Worm (Caenorhabditis elegans) whole organism, L1 larva: ENCODE data around the gene C08F8.6.

ENCODE experiments used
- C34B4.2 ChIP-seq: sonication (generic microtip); optimal IDR thresholded peaks from 2 replicates; lab custom pipeline; 2017; ENCODE audit warnings: mild to moderate bottlenecking, missing genetic modification characterization, missing compliant biosample characterization
- aly-2 ChIP-seq: fragments of 150-350 bp; optimal IDR thresholded peaks from 2 replicates; lab custom pipeline; 2014; ENCODE audit warnings: missing biosample characterization, missing genetic modification characterization
- blmp-1 ChIP-seq: fragments of 150-350 bp; optimal IDR thresholded peaks from 2 replicates; lab custom pipeline; 2014; ENCODE audit warnings: missing biosample characterization, missing genetic modification characterization
- ceh-90 ChIP-seq: sonication (generic microtip); optimal IDR thresholded peaks from 2 replicates; lab custom pipeline; 2016; ENCODE audit warnings: missing genetic modification characterization, missing compliant biosample characterization
- efl-3 ChIP-seq: fragments of 200-800 bp; sonication (Bioruptor generic); optimal IDR thresholded peaks from 2 replicates; lab custom pipeline; 2018; ENCODE audit warnings: mild to moderate bottlenecking, missing genetic modification characterization, missing compliant biosample characterization
- grh-1 ChIP-seq: fragments of 200-800 bp; sonication (Bioruptor generic); IDR thresholded peaks from 2 replicates; pipeline ENCODE4 v1.3.6; 2022; ENCODE audit warnings: missing genetic modification reagents, missing genetic modification characterization, missing compliant biosample characterization
- lin-39 ChIP-seq: fragments of 150-350 bp; optimal IDR thresholded peaks from 2 replicates; lab custom pipeline; 2014; ENCODE audit warnings: missing biosample characterization, missing genetic modification reagents, missing genetic modification characterization
- lsy-2 ChIP-seq, 2 experiments: fragments of 150-350 bp; optimal IDR thresholded peaks; 2 replicates each; lab custom pipeline; 2014; ENCODE audit warnings: missing biosample characterization in 2 of 2, missing genetic modification characterization in 2 of 2
- mep-1 ChIP-seq: fragments of 150-350 bp; optimal IDR thresholded peaks from 2 replicates; lab custom pipeline; 2014; ENCODE audit warnings: missing biosample characterization, missing genetic modification characterization
- nhr-12 ChIP-seq: sonication (generic microtip); optimal IDR thresholded peaks from 2 replicates; lab custom pipeline; 2017; ENCODE audit warnings: missing biosample characterization, missing genetic modification characterization
- nhr-28 ChIP-seq: fragments of 150-350 bp; optimal IDR thresholded peaks from 2 replicates; lab custom pipeline; 2014; ENCODE audit warnings: missing biosample characterization, missing genetic modification characterization
- skn-1 ChIP-seq: fragments of 150-350 bp; optimal IDR thresholded peaks from 2 replicates; lab custom pipeline; 2014; ENCODE audit warnings: missing biosample characterization, missing genetic modification characterization
- zag-1 ChIP-seq: fragments of 150-350 bp; optimal IDR thresholded peaks from 2 replicates; lab custom pipeline; 2014; ENCODE audit warnings: missing biosample characterization, missing genetic modification characterization
- ztf-11 ChIP-seq, 2 experiments: sonication (generic microtip); optimal IDR thresholded peaks; 2 replicates each; lab custom pipeline; 2016 to 2017; ENCODE audit warnings: missing genetic modification characterization in 2 of 2, missing biosample characterization in 1 of 2, missing compliant biosample characterization in 1 of 2

DNA sequence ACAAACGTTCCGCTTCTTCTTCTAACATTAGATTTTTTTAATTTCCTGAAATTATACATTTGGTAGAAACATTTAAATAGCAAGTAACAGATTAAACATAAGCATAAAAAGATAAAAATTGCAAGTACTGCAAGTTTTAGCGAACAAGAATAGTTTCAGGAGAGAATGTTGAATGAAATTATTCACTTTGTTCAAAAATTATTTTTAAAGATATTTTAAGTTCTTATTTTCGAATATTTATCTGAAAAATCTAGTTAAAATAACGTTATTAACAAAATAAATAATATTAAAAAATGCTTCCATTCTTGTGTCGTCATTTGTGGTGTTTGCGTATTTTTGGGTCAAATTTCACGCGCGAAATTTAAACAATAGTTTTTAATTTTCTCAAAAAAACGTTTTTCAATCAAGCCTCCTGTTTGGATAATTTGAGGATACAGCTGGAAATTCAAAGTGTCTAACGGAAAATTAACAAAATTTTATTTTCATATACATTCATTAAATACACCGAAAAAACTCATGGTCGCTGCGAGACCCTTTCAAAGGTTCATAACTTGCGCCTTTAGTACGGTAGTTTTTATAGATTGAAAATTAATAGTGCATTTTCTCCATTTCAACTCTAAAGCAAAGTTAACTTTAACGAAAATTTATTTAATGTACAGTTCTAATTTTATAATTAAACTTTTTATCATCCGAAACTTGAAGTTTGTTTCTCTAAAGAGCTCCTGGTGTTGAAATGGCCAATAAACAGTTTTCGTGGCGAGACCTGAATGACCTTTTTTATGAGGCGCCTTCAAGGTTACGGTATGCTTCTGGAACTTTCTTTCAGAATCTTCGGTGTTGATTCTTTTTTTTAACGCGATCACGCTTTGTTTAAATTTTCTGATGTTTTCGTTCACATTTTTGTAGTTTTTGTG, 22.2 kb downstream of the C08F8.6 start, which contains the start of gene skih-2:
- TF ChIP-seq aly-2 (tag; lab: Kevin White, UChicago) (no peak), lin-39 (tag; lab: Kevin White, UChicago) (peak; percentile 18), ztf-11 (tag; optimal IDR thresholded peaks at IDR 0.05; lab: Kevin White, UChicago) (no peak), nhr-12 (tag; lab: Kevin White, UChicago) (no peak), mep-1 (peak; percentile 70), lsy-2 (tag; optimal IDR thresholded peaks at IDR 0.05; lab: Kevin White, UChicago) (peak; percentile 80 to 86), grh-1 (GFP tag; lab: Robert Waterston, UW) (no peak), efl-3 (GFP tag; lab: Kevin White, UChicago) (no peak), skn-1 (tag; lab: Kevin White, UChicago) (peak; percentile 56), blmp-1 (tag; lab: Kevin White, UChicago) (peak; percentile 27), C34B4.2 (tag; lab: Kevin White, UChicago) (no peak), nhr-28 (tag; lab: Kevin White, UChicago) (no peak), ceh-90 (tag; lab: Kevin White, UChicago) (no peak), zag-1 (tag; lab: Kevin White, UChicago) (peak; percentile 58)
